Worm (Caenorhabditis elegans) whole organism, L3 larva: ENCODE data around the gene plr-1.

Experiments
- egl-27 ChIP-seq: sonication (generic microtip); optimal IDR thresholded peaks from 4 replicates; lab custom pipeline; 2017; ENCODE audit warnings: missing biosample characterization, missing genetic modification reagents, missing genetic modification characterization
- jun-1 ChIP-seq: fragments of 150-350 bp; optimal IDR thresholded peaks from 2 replicates; lab custom pipeline; 2014; ENCODE audit warnings: missing biosample characterization, missing genetic modification reagents, missing genetic modification characterization
- nhr-76 ChIP-seq: fragments of 150-350 bp; sonication (generic microtip); optimal IDR thresholded peaks from 5 replicates; lab custom pipeline; 2014; ENCODE audit warnings: missing biosample characterization, missing genetic modification characterization

DNA sequence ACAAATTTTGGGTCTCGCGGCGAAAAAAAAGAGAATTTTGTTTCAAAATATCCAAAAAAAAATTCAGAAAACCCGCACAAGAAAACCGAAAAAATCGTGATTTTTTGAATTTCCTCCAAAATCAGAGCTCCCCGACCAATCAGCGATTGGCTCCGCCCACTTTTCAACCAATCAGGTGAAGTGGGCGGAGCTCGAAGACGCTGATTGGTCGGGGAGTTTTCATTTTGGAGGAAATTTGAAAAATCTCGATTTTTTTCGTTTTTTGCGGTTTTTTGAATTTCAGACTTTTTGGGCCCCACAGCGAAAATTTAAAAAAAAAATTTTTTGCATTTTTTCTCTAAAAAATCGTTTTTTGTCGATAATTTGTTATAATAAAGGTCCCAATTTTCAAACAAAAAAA is 32.9 kb downstream of the plr-1 start:
- no peak for TF ChIP-seq egl-27 (tag; lab: Kevin White, UChicago)
- no peak for TF ChIP-seq jun-1 (tag; lab: Kevin White, UChicago)
- TF ChIP-seq nhr-76 (tag; lab: Kevin White, UChicago), result no peak
